Worm (Caenorhabditis elegans): ENCODE results near the gene hlh-27.

The hlh-27 gene

DNA sequence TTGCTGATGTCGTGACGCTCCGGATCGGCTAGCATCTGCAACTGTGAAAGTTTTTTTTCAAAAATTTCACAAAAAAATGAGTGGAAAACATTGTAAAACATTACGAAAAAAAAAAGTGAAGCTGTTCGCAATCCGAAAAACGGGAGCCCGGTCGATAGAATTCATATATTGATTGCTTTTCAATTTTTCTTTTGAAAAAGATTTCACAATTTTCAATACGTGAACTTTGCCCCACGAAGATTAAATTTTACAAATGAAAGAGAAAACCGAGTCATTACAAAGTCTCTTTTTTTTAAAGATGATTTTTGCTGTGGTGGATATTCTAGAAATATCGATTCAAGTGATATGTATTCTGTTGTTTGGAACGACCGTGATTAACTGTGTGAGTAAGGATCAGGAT is 45.6 kb downstream of the hlh-27 start, which contains the start of gene F12A10.6:
Gene F12A10.6, minus strand, starts transcription at position 101 of the 400 bp plus-strand sequence.
- TF ChIP-seq elt-3 (tag; optimal IDR thresholded peaks at IDR 0.05) (no peak), unc-39 (tag; optimal IDR thresholded peaks at IDR 0.05) (no peak), nhr-12 (tag; optimal IDR thresholded peaks at IDR 0.05) (no peak), lin-39 (tag; optimal IDR thresholded peaks at IDR 0.05) (no peak), tbx-2 (tag; optimal IDR thresholded peaks at IDR 0.05) (no peak), nfya-1 (tag; optimal IDR thresholded peaks at IDR 0.05; ENCODE audit: insufficient read depth) (no peak), nhr-43 (tag; optimal IDR thresholded peaks at IDR 0.05; ENCODE audit: poor library complexity, severe bottlenecking) (no peak), nhr-67 (tag; optimal IDR thresholded peaks at IDR 0.05) (no peak), nhr-11 (tag; optimal IDR thresholded peaks at IDR 0.05) (no peak), mdl-1 (tag; optimal IDR thresholded peaks at IDR 0.05) (no peak), pqm-1 (tag; optimal IDR thresholded peaks at IDR 0.05) (no peak), nhr-25 (tag; optimal IDR thresholded peaks at IDR 0.05) (no peak), fkh-2 (tag; optimal IDR thresholded peaks at IDR 0.05) (no peak), ceh-9 (tag; optimal IDR thresholded peaks at IDR 0.05) (no peak), egl-27 (tag; optimal IDR thresholded peaks at IDR 0.05) (no peak)

Measured in whole organism, L3 larva.